Fruit fly (Drosophila melanogaster): Measurements from ENCODE around the gene smp-30.

- TF ChIP-seq jim (GFP tag; optimal IDR thresholded peaks at IDR 0.05) (no peak), pan (optimal IDR thresholded peaks at IDR 0.05) (no peak), Abd-B (GFP tag; optimal IDR thresholded peaks at IDR 0.05) (no peak), N (GFP tag; optimal IDR thresholded peaks at IDR 0.05) (no peak), Dif (GFP tag; optimal IDR thresholded peaks at IDR 0.05; ENCODE audit: partially characterized antibody) (no peak), dsf (GFP tag; optimal IDR thresholded peaks at IDR 0.05; ENCODE audit: borderline replicate concordance) (no peak), h (GFP tag; optimal IDR thresholded peaks at IDR 0.05) (no peak), CrebA (GFP tag; optimal IDR thresholded peaks at IDR 0.05; ENCODE audit: borderline replicate concordance) (no peak), usp (GFP tag; optimal IDR thresholded peaks at IDR 0.05) (no peak), fru (GFP tag; optimal IDR thresholded peaks at IDR 0.05) (no peak), foxo (GFP tag; optimal IDR thresholded peaks at IDR 0.05) (no peak), Vsx2 (GFP tag; optimal IDR thresholded peaks at IDR 0.05; ENCODE audit: partially characterized antibody) (no peak), Jra (GFP tag; optimal IDR thresholded peaks at IDR 0.05) (no peak), GATAd (GFP tag; optimal IDR thresholded peaks at IDR 0.05) (no peak)
Measured at dm6 chr3R:14763487-14763886, 12.4 kb upstream of the smp-30 start.

Measured in whole organism, wandering third instar larva.